Worm (Caenorhabditis elegans): ENCODE results near the gene Y39A1A.17.

Gene Y39A1A.17

DNA sequence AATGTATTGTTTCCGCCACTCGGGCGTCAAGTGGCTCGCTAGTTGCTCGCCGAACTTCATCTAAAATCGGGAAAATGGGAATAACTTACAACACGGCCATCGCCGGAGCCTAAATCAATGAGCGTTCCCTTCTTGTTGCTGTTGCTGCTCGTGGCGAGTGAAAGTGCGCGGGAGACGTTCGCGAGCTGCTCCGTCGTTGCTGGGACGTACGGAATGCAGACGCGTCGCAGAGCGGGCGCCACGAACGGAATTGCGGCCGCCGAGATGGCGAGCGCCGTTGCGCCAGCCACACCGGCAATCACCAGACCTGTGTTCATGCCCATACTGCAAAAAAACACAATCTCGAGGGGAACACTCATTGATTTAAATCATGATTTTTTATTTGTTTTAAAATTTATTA, 15.6 kb upstream of the Y39A1A.17 start:
- TF ChIP-seq zip-4 (GFP tag; optimal IDR thresholded peaks at IDR 0.05) (no peak), nhr-85 (tag) (no peak), alr-1 (tag; optimal IDR thresholded peaks at IDR 0.05; ENCODE audit: borderline replicate concordance) (no peak), lin-13 (GFP tag; optimal IDR thresholded peaks at IDR 0.05) (no peak), nhr-47 (tag; optimal IDR thresholded peaks at IDR 0.05) (no peak), egl-27 (tag; optimal IDR thresholded peaks at IDR 0.05) (no peak), nhr-11 (tag; optimal IDR thresholded peaks at IDR 0.05) (no peak), elt-3 (tag; optimal IDR thresholded peaks at IDR 0.05) (no peak), sptf-1 (tag; optimal IDR thresholded peaks at IDR 0.05) (no peak), nhr-28 (tag; optimal IDR thresholded peaks at IDR 0.05) (no peak), ets-5 (GFP tag; IDR thresholded peaks at IDR 0.05) (no peak)

DNA sequence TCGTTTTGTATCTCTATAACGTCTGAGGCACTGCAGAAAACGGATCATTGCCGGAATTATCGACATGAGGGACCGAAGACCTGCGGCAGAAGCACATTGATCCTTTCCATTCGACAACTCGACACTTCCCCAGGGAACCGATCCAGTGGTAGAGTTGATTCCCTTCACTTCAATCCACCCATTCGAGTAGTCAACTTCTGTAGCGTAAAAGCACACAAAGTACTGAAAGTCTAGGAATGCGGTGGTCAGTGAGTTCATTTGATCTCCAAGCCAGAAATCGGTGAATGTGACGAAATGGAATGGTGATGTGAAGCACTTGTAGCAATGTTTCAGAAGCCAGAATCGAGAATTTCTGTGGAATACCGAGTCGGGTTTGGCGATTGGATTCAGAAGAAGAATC, 13.6 kb upstream of the Y39A1A.17 start:
- TF ChIP-seq ceh-63 (GFP tag; optimal IDR thresholded peaks at IDR 0.05): no peak

DNA sequence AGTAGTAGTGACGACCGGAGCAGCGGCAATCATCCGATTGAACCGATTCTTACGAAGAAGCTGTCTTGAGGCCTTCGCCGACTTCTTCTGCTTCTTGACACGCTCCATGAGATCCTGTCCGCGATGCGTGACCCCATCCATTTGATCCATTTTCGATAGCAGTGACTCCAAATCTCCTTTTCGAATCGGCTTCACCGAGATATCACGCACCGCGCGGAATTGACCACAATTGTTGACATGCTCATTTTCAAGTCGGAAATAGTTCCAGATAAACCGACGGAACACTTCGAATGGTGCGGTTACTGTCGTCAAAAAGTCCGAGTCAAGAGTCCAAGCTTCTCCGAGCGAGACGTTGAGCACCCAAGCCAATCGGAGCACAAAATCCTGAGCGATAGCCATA, 12.9 kb upstream of the Y39A1A.17 start:
- no peak for TF ChIP-seq efl-1 (optimal IDR thresholded peaks at IDR 0.05)
- TF ChIP-seq efl-1 (GFP tag; optimal IDR thresholded peaks at IDR 0.05 in 1 of 2): peak in 1 of 2 experiments; percentile 91
- TF ChIP-seq egl-13 (tag; optimal IDR thresholded peaks at IDR 0.05): no peak
- no peak for TF ChIP-seq rnt-1 (tag; optimal IDR thresholded peaks at IDR 0.05)

DNA sequence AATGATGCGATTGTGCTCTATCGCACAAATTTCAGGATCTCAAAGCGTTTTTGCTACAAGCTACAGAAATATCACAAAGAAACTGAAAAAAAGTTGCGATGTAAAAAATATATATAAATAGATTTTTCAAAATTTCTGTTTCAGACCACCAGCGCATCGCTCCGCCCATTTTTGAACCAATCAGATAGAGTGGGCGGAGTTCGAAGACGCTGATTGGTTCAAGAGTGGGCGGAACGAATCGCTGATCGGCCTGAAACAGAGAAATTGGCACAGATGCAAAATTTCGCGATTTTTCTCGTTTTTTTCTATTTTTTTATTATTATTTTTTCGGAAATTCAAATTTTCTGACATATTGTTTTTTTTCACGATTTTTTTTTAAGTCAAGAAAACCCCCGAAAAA, 11.9 kb upstream of the Y39A1A.17 start:
- TF ChIP-seq grh-1 (GFP tag; IDR thresholded peaks at IDR 0.05): no peak

DNA sequence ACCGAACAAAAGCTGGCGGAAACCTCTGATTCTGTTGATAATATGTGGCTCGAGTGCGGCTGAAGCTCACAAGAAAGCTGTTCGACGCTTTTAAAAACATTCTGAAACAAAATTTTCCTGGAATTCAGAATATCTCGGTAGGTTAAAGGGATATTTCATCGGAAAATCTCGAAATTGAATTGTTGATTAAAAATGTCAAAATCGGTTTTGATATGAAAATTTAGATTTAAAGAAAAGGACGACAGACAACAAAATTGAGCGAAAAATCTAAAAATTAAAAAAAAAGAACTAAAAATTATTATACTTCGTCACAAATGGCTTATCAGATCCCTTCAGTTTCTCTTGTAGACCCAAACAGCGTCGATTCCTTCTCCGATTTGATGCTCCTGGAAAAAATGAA, 9.5 kb upstream of the Y39A1A.17 start, which contains the start of gene Y39A1A.20:
Y39A1A.20 (minus strand) TSS at position 101 of the 400 bp plus-strand sequence.
- no peak for TF ChIP-seq C16A3.4 (tag; optimal IDR thresholded peaks at IDR 0.05)
- TF ChIP-seq dpl-1 (GFP tag; optimal IDR thresholded peaks at IDR 0.05): no peak
- TF ChIP-seq aha-1 (tag; optimal IDR thresholded peaks at IDR 0.05): no peak
- TF ChIP-seq zip-4 (GFP tag; optimal IDR thresholded peaks at IDR 0.05): no peak
- no peak for TF ChIP-seq nhr-20 (tag; optimal IDR thresholded peaks at IDR 0.05)
- TF ChIP-seq lsy-2 (tag; optimal IDR thresholded peaks at IDR 0.05): no peak
- TF ChIP-seq mef-2 (tag; optimal IDR thresholded peaks at IDR 0.05): no peak
- TF ChIP-seq xbp-1 (tag; optimal IDR thresholded peaks at IDR 0.05): no peak
- TF ChIP-seq nhr-12 (tag; optimal IDR thresholded peaks at IDR 0.05): no peak
- no peak for TF ChIP-seq aly-2 (tag; optimal IDR thresholded peaks at IDR 0.05)
- no peak for TF ChIP-seq lin-39 (tag; optimal IDR thresholded peaks at IDR 0.05)
- no peak for TF ChIP-seq rnt-1 (tag; optimal IDR thresholded peaks at IDR 0.05)
- no peak for TF ChIP-seq mab-9 (GFP tag; IDR thresholded peaks at IDR 0.05)
- no peak for TF ChIP-seq lin-14 (GFP tag; optimal IDR thresholded peaks at IDR 0.05)
- no peak for TF ChIP-seq hlh-17 (GFP tag; optimal IDR thresholded peaks at IDR 0.05; ENCODE audit: borderline replicate concordance)
- TF ChIP-seq ama-1 (optimal IDR thresholded peaks at IDR 0.05): no peak
- no peak for TF ChIP-seq alr-1 (tag; optimal IDR thresholded peaks at IDR 0.05; ENCODE audit: borderline replicate concordance)

DNA sequence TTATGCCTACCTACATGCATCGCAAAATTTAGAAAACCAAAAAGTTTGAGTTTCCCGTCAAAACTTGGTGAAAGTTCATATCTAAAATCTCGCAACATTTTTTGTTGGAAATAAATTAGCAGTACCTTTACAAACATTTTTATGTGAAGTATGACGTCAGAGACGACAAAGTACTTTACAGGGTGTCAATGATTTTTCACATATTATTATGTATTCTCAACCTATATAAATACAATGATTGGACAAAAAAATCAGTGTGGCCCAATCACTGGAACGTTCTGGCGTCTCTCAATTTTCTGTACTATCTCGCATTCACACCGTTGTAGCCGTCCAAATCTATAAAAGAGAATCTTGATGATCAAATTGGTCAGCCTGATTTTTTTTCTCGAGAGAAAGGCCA, 3.4 kb upstream of the Y39A1A.17 start, which contains the start of the genes Y39A1A.18 and fmo-3:
Y39A1A.18 (minus strand) TSS at position 192 of the 400 bp plus-strand sequence.
fmo-3 (plus strand) TSS at position 388 of the 400 bp plus-strand sequence.
- no peak for TF ChIP-seq pqm-1 (tag; optimal IDR thresholded peaks at IDR 0.05)
- TF ChIP-seq ama-1 (optimal IDR thresholded peaks at IDR 0.05): no peak
- no peak for TF ChIP-seq nhr-77 (tag; optimal IDR thresholded peaks at IDR 0.05)
- no peak for TF ChIP-seq hlh-4 (tag; optimal IDR thresholded peaks at IDR 0.05)
- peak in 1 of 6 experiments; percentile 37 for TF ChIP-seq elt-3 (tag; optimal IDR thresholded peaks at IDR 0.05)
- no peak for TF ChIP-seq fkh-8 (tag; optimal IDR thresholded peaks at IDR 0.05)
- no peak for TF ChIP-seq xbp-1 (tag; optimal IDR thresholded peaks at IDR 0.05)
- no peak for TF ChIP-seq lir-3 (tag; optimal IDR thresholded peaks at IDR 0.05; ENCODE audit: poor library complexity)
- TF ChIP-seq jun-1 (tag; optimal IDR thresholded peaks at IDR 0.05): no peak
- TF ChIP-seq rnt-1 (tag; optimal IDR thresholded peaks at IDR 0.05): no peak
- TF ChIP-seq fkh-10 (GFP tag; optimal IDR thresholded peaks at IDR 0.05): no peak
- no peak for TF ChIP-seq ets-5 (GFP tag; IDR thresholded peaks at IDR 0.05)
- TF ChIP-seq C04F5.9 (tag; optimal IDR thresholded peaks at IDR 0.05): no peak
- peak; percentile 57 for TF ChIP-seq nhr-85 (tag)
- no peak for TF ChIP-seq efl-1 (optimal IDR thresholded peaks at IDR 0.05)
- peak in 1 of 2 experiments; percentile 84 for TF ChIP-seq efl-1 (GFP tag; optimal IDR thresholded peaks at IDR 0.05 in 1 of 2)
- TF ChIP-seq mab-9 (GFP tag; IDR thresholded peaks at IDR 0.05): no peak
- peak; percentile 10 for TF ChIP-seq blmp-1 (tag; optimal IDR thresholded peaks at IDR 0.05)
- no peak for TF ChIP-seq aly-2 (tag; optimal IDR thresholded peaks at IDR 0.05)
- no peak for TF ChIP-seq egl-27 (tag; optimal IDR thresholded peaks at IDR 0.05)
- TF ChIP-seq F16B12.6 (tag; optimal IDR thresholded peaks at IDR 0.05): no peak
- no peak for TF ChIP-seq nhr-237 (tag; optimal IDR thresholded peaks at IDR 0.05)
